Worm (Caenorhabditis elegans) whole organism, early embryonic: ENCODE data around the gene egl-43.

Experiments
- B0310.2 ChIP-seq: sonication (generic microtip); optimal IDR thresholded peaks from 2 replicates; lab custom pipeline; 2016; ENCODE audit warnings: mild to moderate bottlenecking, missing genetic modification characterization, missing compliant biosample characterization
- F13C5.2 ChIP-seq: sonication (generic microtip); optimal IDR thresholded peaks from 2 replicates; lab custom pipeline; 2017; ENCODE audit warnings: mild to moderate bottlenecking, missing genetic modification characterization, inconsistent platforms, missing compliant biosample characterization
- aly-1 ChIP-seq: sonication (generic microtip); optimal IDR thresholded peaks from 2 replicates; lab custom pipeline; 2016; ENCODE audit warnings: missing genetic modification characterization, missing compliant biosample characterization
- ama-1 ChIP-seq: fragments of 150-350 bp; optimal IDR thresholded peaks from 2 replicates; lab custom pipeline; 2014
- ceh-13 ChIP-seq: fragments of 200-800 bp; sonication (Bioruptor generic); optimal IDR thresholded peaks from 2 replicates; lab custom pipeline; 2018; ENCODE audit warnings: mild to moderate bottlenecking, missing genetic modification characterization, missing compliant biosample characterization
- ceh-36 ChIP-seq: sonication (generic microtip); optimal IDR thresholded peaks from 2 replicates; lab custom pipeline; 2016; ENCODE audit warnings: missing genetic modification characterization, inconsistent platforms, missing compliant biosample characterization
- ets-7 ChIP-seq: sonication (generic microtip); optimal IDR thresholded peaks from 2 replicates; lab custom pipeline; 2016; ENCODE audit warnings: missing genotype, missing genetic modification characterization, missing compliant biosample characterization
- flt-1 ChIP-seq: fragments of 200-800 bp; sonication (Bioruptor generic); IDR thresholded peaks from 2 replicates; pipeline ENCODE4 v1.3.6; 2022; ENCODE audit warnings: missing genetic modification characterization, missing compliant biosample characterization
- hmbx-1 ChIP-seq: sonication (generic microtip); optimal IDR thresholded peaks from 2 replicates; lab custom pipeline; 2016; ENCODE audit warnings: mild to moderate bottlenecking, missing genetic modification characterization, missing compliant biosample characterization
- hmg-4 ChIP-seq: fragments of 200-800 bp; sonication (Bioruptor generic); optimal IDR thresholded peaks from 2 replicates; lab custom pipeline; 2018; ENCODE audit warnings: mild to moderate bottlenecking, missing genetic modification characterization, missing compliant biosample characterization
- hnd-1 ChIP-seq: sonication (generic microtip); optimal IDR thresholded peaks from 2 replicates; lab custom pipeline; 2016; ENCODE audit warnings: missing genetic modification characterization, missing compliant biosample characterization
- pes-1 ChIP-seq: fragments of 200-800 bp; sonication (Bioruptor generic); IDR thresholded peaks from 2 replicates; pipeline ENCODE4 v1.3.6; 2022; ENCODE audit warnings: missing genetic modification reagents, missing genetic modification characterization, missing compliant biosample characterization
- scrt-1 ChIP-seq: fragments of 200-800 bp; sonication (Bioruptor generic); IDR thresholded peaks from 2 replicates; pipeline ENCODE4 v1.3.6; 2022; ENCODE audit warnings: missing genetic modification characterization, missing compliant biosample characterization
- sea-1 ChIP-seq: fragments of 200-800 bp; sonication (Bioruptor generic); conservative IDR thresholded peaks from 2 replicates; pipeline ENCODE4 v1.3.6; 2022; ENCODE audit warnings: missing genetic modification characterization, missing compliant biosample characterization
- tbx-11 ChIP-seq: fragments of 200-800 bp; sonication (Bioruptor generic); IDR thresholded peaks from 2 replicates; pipeline ENCODE4 v1.3.6; 2022; ENCODE audit warnings: missing genetic modification characterization, missing compliant biosample characterization
- tbx-37 ChIP-seq: fragments of 200-800 bp; sonication (Bioruptor generic); conservative IDR thresholded peaks from 2 replicates; pipeline ENCODE4 v1.3.6; 2022; ENCODE audit warnings: missing genetic modification reagents, missing genetic modification characterization, missing compliant biosample characterization
- tra-4 ChIP-seq: sonication (generic microtip); optimal IDR thresholded peaks from 2 replicates; lab custom pipeline; 2017; ENCODE audit warnings: missing genetic modification characterization, missing compliant biosample characterization

The egl-43 gene

ce11 chrII:9954885-9955284 lies at the start of gene egl-43:
TSS of gene egl-43 (plus strand) at chrII:9955185.
- TF ChIP-seq ama-1 (lab: Kevin White, UChicago) (no peak), sea-1 (GFP tag; lab: Robert Waterston, UW) (no peak), flt-1 (no peak), pes-1 (GFP tag; lab: Robert Waterston, UW) (no peak), hnd-1 (tag; lab: Kevin White, UChicago) (no peak), aly-1 (tag; lab: Kevin White, UChicago) (no peak), ets-7 (tag; lab: Kevin White, UChicago) (no peak), ceh-36 (no peak), hmbx-1 (tag; lab: Kevin White, UChicago) (no peak), tbx-37 (no peak), B0310.2 (no peak), hmg-4 (GFP tag; lab: Kevin White, UChicago) (no peak), F13C5.2 (tag; lab: Kevin White, UChicago) (no peak), tbx-11 (GFP tag; lab: Robert Waterston, UW) (no peak), scrt-1 (GFP tag; lab: Robert Waterston, UW) (no peak), tra-4 (tag; lab: Kevin White, UChicago) (no peak), ceh-13 (no peak)

ce11 chrII:9914999-9915398 lies 40.0 kb upstream of the egl-43 start, which contains the start of gene F26C11.3:
TSS of gene F26C11.3 (minus strand) at chrII:9915099.
- TF ChIP-seq sea-1 (GFP tag; lab: Robert Waterston, UW) (no peak), tbx-37 (no peak), ama-1 (lab: Kevin White, UChicago) (no peak), ceh-36 (no peak), scrt-1 (GFP tag; lab: Robert Waterston, UW) (no peak), flt-1 (no peak)

- TF ChIP-seq tra-4 (tag; lab: Kevin White, UChicago) = no peak
- no peak for TF ChIP-seq ceh-36
- no peak for TF ChIP-seq flt-1
- no peak for TF ChIP-seq B0310.2
- TF ChIP-seq F13C5.2 (tag; lab: Kevin White, UChicago) = no peak
- TF ChIP-seq ceh-13 = no peak
Observed at ce11 chrII:9916177-9916576, 38.8 kb upstream of the egl-43 start, which contains the start of gene F26C11.4. TSS of gene F26C11.4 (minus strand) at chrII:9916277.

ce11 chrII:9917904-9918303 lies 37.1 kb upstream of the egl-43 start, which contains the start of gene C05C10.8:
TSS of gene C05C10.8 (minus strand) at chrII:9918004.
- TF ChIP-seq scrt-1 (GFP tag; lab: Robert Waterston, UW) (no peak), ama-1 (lab: Kevin White, UChicago) (no peak), hmbx-1 (tag; lab: Kevin White, UChicago) (no peak), tbx-37 (no peak), flt-1 (no peak)

ce11 chrII:9920468-9920867 lies 34.5 kb upstream of the egl-43 start, which contains the start of gene pho-10:
TSS of gene pho-10 (minus strand) at chrII:9920568.
- TF ChIP-seq tbx-37 = no peak
- TF ChIP-seq hnd-1 (tag; lab: Kevin White, UChicago) = no peak
- TF ChIP-seq hmbx-1 (tag; lab: Kevin White, UChicago) = no peak
- TF ChIP-seq scrt-1 (GFP tag; lab: Robert Waterston, UW) = no peak
- TF ChIP-seq ets-7 (tag; lab: Kevin White, UChicago) = no peak
- no peak for TF ChIP-seq hmg-4 (GFP tag; lab: Kevin White, UChicago)
- no peak for TF ChIP-seq ama-1 (lab: Kevin White, UChicago)
- no peak for TF ChIP-seq flt-1
- TF ChIP-seq sea-1 (GFP tag; lab: Robert Waterston, UW) = no peak
- no peak for TF ChIP-seq tra-4 (tag; lab: Kevin White, UChicago)
- no peak for TF ChIP-seq tbx-11 (GFP tag; lab: Robert Waterston, UW)
- no peak for TF ChIP-seq F13C5.2 (tag; lab: Kevin White, UChicago)
- no peak for TF ChIP-seq aly-1 (tag; lab: Kevin White, UChicago)
- TF ChIP-seq ceh-36 = no peak

- TF ChIP-seq tra-4 (tag; lab: Kevin White, UChicago) (no peak), ama-1 (lab: Kevin White, UChicago) (no peak), scrt-1 (GFP tag; lab: Robert Waterston, UW) (no peak), hnd-1 (tag; lab: Kevin White, UChicago) (no peak), B0310.2 (no peak), hmg-4 (GFP tag; lab: Kevin White, UChicago) (no peak), tbx-11 (GFP tag; lab: Robert Waterston, UW) (no peak), ceh-13 (no peak), ets-7 (tag; lab: Kevin White, UChicago) (no peak), tbx-37 (no peak), ceh-36 (no peak), hmbx-1 (tag; lab: Kevin White, UChicago) (no peak), sea-1 (GFP tag; lab: Robert Waterston, UW) (no peak), F13C5.2 (tag; lab: Kevin White, UChicago) (no peak), pes-1 (GFP tag; lab: Robert Waterston, UW) (no peak), flt-1 (no peak), aly-1 (tag; lab: Kevin White, UChicago) (no peak)
Observed at ce11 chrII:9921622-9922269, 33.2 kb upstream of the egl-43 start, which contains the start of gene C05C10.2. TSS of gene C05C10.2 (plus strand) at chrII:9922219.

- TF ChIP-seq F13C5.2 (tag; lab: Kevin White, UChicago) = no peak
- no peak for TF ChIP-seq hnd-1 (tag; lab: Kevin White, UChicago)
- TF ChIP-seq pes-1 (GFP tag; lab: Robert Waterston, UW) = no peak
- no peak for TF ChIP-seq B0310.2
- no peak for TF ChIP-seq hmg-4 (GFP tag; lab: Kevin White, UChicago)
- no peak for TF ChIP-seq ceh-13
- TF ChIP-seq flt-1 = no peak
- TF ChIP-seq tra-4 (tag; lab: Kevin White, UChicago) = no peak
- no peak for TF ChIP-seq hmbx-1 (tag; lab: Kevin White, UChicago)
- TF ChIP-seq scrt-1 (GFP tag; lab: Robert Waterston, UW) = no peak
- no peak for TF ChIP-seq ama-1 (lab: Kevin White, UChicago)
- TF ChIP-seq tbx-37 = no peak
- no peak for TF ChIP-seq ets-7 (tag; lab: Kevin White, UChicago)
- no peak for TF ChIP-seq aly-1 (tag; lab: Kevin White, UChicago)
- no peak for TF ChIP-seq tbx-11 (GFP tag; lab: Robert Waterston, UW)
- no peak for TF ChIP-seq ceh-36
Observed at ce11 chrII:9928470-9928869, 26.5 kb upstream of the egl-43 start.
